Fruit fly (Drosophila melanogaster): ENCODE measurements around the gene CG5888.

CG5888 gene

dm6 chr2L:16495193-16495780 lies 47.0 kb upstream of the CG5888 start (continued):
- TF ChIP-seq CG8359 (GFP tag; optimal IDR thresholded peaks at IDR 0.05; ENCODE audit: borderline replicate concordance), result no peak
- no peak for TF ChIP-seq lov (optimal IDR thresholded peaks at IDR 0.05)
- no peak for TF ChIP-seq lov (GFP tag; IDR thresholded peaks at IDR 0.05)
- peak; percentile 88 for TF ChIP-seq CG7556 (GFP tag; optimal IDR thresholded peaks at IDR 0.05)
- TF ChIP-seq tup (GFP tag; optimal IDR thresholded peaks at IDR 0.05), result no peak
- no peak for TF ChIP-seq HLH3B (GFP tag; IDR thresholded peaks at IDR 0.05)
- TF ChIP-seq CG3726 (GFP tag; IDR thresholded peaks at IDR 0.05), result no peak
- no peak for TF ChIP-seq CG14667 (GFP tag; IDR thresholded peaks at IDR 0.05)
- peak; percentile 95 for TF ChIP-seq oc (tag; optimal IDR thresholded peaks at IDR 0.05)
- peak; percentile 78 for TF ChIP-seq cato (GFP tag; optimal IDR thresholded peaks at IDR 0.05; ENCODE audit: borderline replicate concordance)
- TF ChIP-seq Dref (GFP tag; IDR thresholded peaks at IDR 0.05), result no peak
- TF ChIP-seq gsb (GFP tag; IDR thresholded peaks at IDR 0.05), result no peak
- no peak for TF ChIP-seq cas (GFP tag; IDR thresholded peaks at IDR 0.05)
- no peak for TF ChIP-seq Abd-B (GFP tag; optimal IDR thresholded peaks at IDR 0.05)
- peak; percentile 81 for TF ChIP-seq slbo (GFP tag; IDR thresholded peaks at IDR 0.05)
- no peak for TF ChIP-seq CG6683 (GFP tag; optimal IDR thresholded peaks at IDR 0.05)
- no peak for TF ChIP-seq caup (GFP tag; optimal IDR thresholded peaks at IDR 0.05; ENCODE audit: severe bottlenecking)
- peak; percentile 48 for TF ChIP-seq YL-1 (GFP tag; optimal IDR thresholded peaks at IDR 0.05)
- TF ChIP-seq CG11456 (GFP tag; IDR thresholded peaks at IDR 0.05), result 0 out of 3 replicates have a peak, but pooled peaks have one; percentile 48
- TF ChIP-seq Bgb (GFP tag; IDR thresholded peaks at IDR 0.05; ENCODE audit: partially characterized antibody), result no peak
- no peak for TF ChIP-seq D19B (GFP tag; optimal IDR thresholded peaks at IDR 0.05)
- peak; percentile 69 for TF ChIP-seq NC2α (GFP tag; optimal IDR thresholded peaks at IDR 0.05)
- TF ChIP-seq CG18011 (GFP tag; optimal IDR thresholded peaks at IDR 0.05), result peak; percentile 7
- no peak; the same call in 1 of the 2 replicates for TF ChIP-seq sisA (GFP tag; IDR thresholded peaks at IDR 0.05)
- peak; percentile 96 for TF ChIP-seq CG8388 (GFP tag; optimal IDR thresholded peaks at IDR 0.05)
- TF ChIP-seq ab (GFP tag; optimal IDR thresholded peaks at IDR 0.05), result peak; percentile 17
- no peak for TF ChIP-seq CG14965 (GFP tag; optimal IDR thresholded peaks at IDR 0.05; ENCODE audit: borderline replicate concordance)
- no peak for TF ChIP-seq ems (GFP tag; optimal IDR thresholded peaks at IDR 0.05)
- TF ChIP-seq Bteb2 (GFP tag; optimal IDR thresholded peaks at IDR 0.05), result peak; percentile 79
- TF ChIP-seq inv (GFP tag; IDR thresholded peaks at IDR 0.05; ENCODE audit: partially characterized antibody), result no peak
- TF ChIP-seq Ets97D (GFP tag; optimal IDR thresholded peaks at IDR 0.05), result no peak
- TF ChIP-seq CG18764 (GFP tag; optimal IDR thresholded peaks at IDR 0.05), result no peak
- TF ChIP-seq CG1603 (tag; optimal IDR thresholded peaks at IDR 0.05), result peak; percentile 96
- TF ChIP-seq Hr78 (GFP tag; optimal IDR thresholded peaks at IDR 0.05), result no peak
- no peak for TF ChIP-seq CG4730 (GFP tag; IDR thresholded peaks at IDR 0.05)
- no peak for TF ChIP-seq Adf1 (GFP tag; IDR thresholded peaks at IDR 0.05)
- no peak for TF ChIP-seq gt (GFP tag; IDR thresholded peaks at IDR 0.05)
- TF ChIP-seq Hey (tag; optimal IDR thresholded peaks at IDR 0.05), result no peak
- no peak for TF ChIP-seq CG15696 (tag; optimal IDR thresholded peaks at IDR 0.05)
- peak; percentile 80 for TF ChIP-seq tgo (GFP tag; IDR thresholded peaks at IDR 0.05)
- no peak for TF ChIP-seq CG5953 (GFP tag; IDR thresholded peaks at IDR 0.05)
- TF ChIP-seq ato (GFP tag; IDR thresholded peaks at IDR 0.05; ENCODE audit: partially characterized antibody), result no peak
- TF ChIP-seq CG15011 (GFP tag; optimal IDR thresholded peaks at IDR 0.05), result no peak
- peak; percentile 83 for TF ChIP-seq Rfx (GFP tag; IDR thresholded peaks at IDR 0.05)
- no peak for TF ChIP-seq Optix (GFP tag; IDR thresholded peaks at IDR 0.05)
- TF ChIP-seq so (GFP tag; IDR thresholded peaks at IDR 0.05), result 0 out of 3 replicates have a peak, but pooled peaks have one; percentile 34
- TF ChIP-seq h (optimal IDR thresholded peaks at IDR 0.05), result no peak
- peak; percentile 67 for TF ChIP-seq pnt (GFP tag; optimal IDR thresholded peaks at IDR 0.05)
- no peak for TF ChIP-seq CG34422 (GFP tag; IDR thresholded peaks at IDR 0.05)
- TF ChIP-seq CG2889 (GFP tag; IDR thresholded peaks at IDR 0.05), result peak; percentile 66; the same call in 1 of the 3 replicates
- peak; percentile 84 for TF ChIP-seq odd (GFP tag; optimal IDR thresholded peaks at IDR 0.05)
